Worm (Caenorhabditis elegans): Measurements from ENCODE around the gene plc-1.

plc-1 gene

DNA sequence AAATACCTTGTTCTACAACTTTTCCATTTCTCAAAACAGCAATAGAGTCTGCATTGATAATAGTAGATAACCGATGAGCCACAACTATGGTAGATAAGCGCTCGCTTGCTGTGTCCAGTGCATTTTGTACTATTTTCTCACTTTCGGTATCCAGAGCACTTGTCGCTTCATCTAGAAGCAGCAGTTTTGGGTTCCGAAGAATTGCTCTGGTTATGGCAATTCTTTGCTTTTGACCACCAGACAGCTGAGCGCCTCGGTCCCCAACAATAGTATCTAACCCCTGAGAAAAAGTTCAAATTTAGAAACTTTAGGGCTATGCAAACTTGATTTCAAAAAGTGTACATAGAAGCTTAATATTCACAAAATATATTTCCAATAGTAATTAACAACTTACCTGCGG is 21.2 kb upstream of the plc-1 start:
- TF ChIP-seq ahr-1 (tag; optimal IDR thresholded peaks at IDR 0.05): peak; percentile 13
- TF ChIP-seq mec-3 (tag; optimal IDR thresholded peaks at IDR 0.05; ENCODE audit: borderline replicate concordance): no peak

DNA sequence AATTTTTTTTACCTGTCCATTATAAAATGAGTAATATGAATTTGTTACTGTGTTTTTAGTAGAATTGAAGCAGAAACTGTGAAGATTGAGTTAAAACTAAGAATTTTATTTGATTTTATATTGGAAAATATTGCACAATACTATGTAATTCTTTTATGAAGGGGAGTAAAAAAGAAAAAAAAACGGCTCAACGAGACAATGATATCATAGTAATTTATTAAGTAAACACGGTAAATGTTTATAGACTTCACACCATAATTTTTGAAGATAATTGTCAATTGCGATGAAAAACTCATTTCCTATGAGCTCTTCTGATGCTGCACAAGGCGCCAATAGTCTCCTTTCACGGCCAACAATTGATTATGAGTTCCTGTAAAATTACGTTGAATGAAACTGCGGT is 20.8 kb upstream of the plc-1 start, which contains the start of gene pgp-5:
Gene pgp-5, minus strand, starts transcription at position 87 of the 400 bp plus-strand sequence.
- no peak for TF ChIP-seq rnt-1 (tag; optimal IDR thresholded peaks at IDR 0.05)
- no peak for TF ChIP-seq C08G9.2 (tag; optimal IDR thresholded peaks at IDR 0.05)
- TF ChIP-seq ceh-24 (tag; optimal IDR thresholded peaks at IDR 0.05): no peak
- TF ChIP-seq hlh-6 (tag; optimal IDR thresholded peaks at IDR 0.05): no peak
- no peak for TF ChIP-seq nfya-1 (tag; optimal IDR thresholded peaks at IDR 0.05)
- no peak for TF ChIP-seq fkh-6 (tag; optimal IDR thresholded peaks at IDR 0.05)
- TF ChIP-seq npax-4 (tag; optimal IDR thresholded peaks at IDR 0.05): no peak
- no peak for TF ChIP-seq ceh-22 (tag; optimal IDR thresholded peaks at IDR 0.05)
- TF ChIP-seq eyg-1 (tag; optimal IDR thresholded peaks at IDR 0.05): no peak
- TF ChIP-seq pat-9 (tag; optimal IDR thresholded peaks at IDR 0.05): no peak
- no peak for TF ChIP-seq syd-9 (tag; optimal IDR thresholded peaks at IDR 0.05)
- no peak for TF ChIP-seq pag-3 (tag; optimal IDR thresholded peaks at IDR 0.05; ENCODE audit: borderline replicate concordance)
- no peak for TF ChIP-seq ref-2 (tag; optimal IDR thresholded peaks at IDR 0.05)
- no peak for TF ChIP-seq zip-5 (tag; optimal IDR thresholded peaks at IDR 0.05)
- TF ChIP-seq sdc-2 (tag; optimal IDR thresholded peaks at IDR 0.05): no peak
- no peak for TF ChIP-seq hlh-30 (tag; optimal IDR thresholded peaks at IDR 0.05; ENCODE audit: insufficient read depth)
- TF ChIP-seq unc-55 (GFP tag; optimal IDR thresholded peaks at IDR 0.05): no peak

DNA sequence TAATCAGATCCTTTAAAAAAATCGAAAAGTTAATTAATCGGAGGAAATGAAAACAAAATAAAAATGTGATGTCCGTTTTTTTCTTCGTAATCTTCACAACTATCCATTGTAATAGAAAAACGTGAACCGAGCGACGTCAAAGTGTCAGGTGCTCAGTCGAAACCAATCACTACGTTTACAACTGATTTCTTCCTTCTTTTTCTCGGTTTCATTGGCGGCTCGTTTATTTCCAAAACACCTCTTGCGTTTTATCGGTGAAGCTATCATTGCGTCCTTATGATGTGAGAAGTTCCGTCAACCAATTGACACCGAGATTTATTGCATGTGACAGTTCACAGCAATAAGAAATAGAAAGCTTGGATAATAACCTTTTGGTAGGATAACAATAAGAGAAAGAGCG is 14.8 kb upstream of the plc-1 start:
- peak; percentile 30 for TF ChIP-seq unc-55 (GFP tag; optimal IDR thresholded peaks at IDR 0.05)
- TF ChIP-seq sox-2 (GFP tag; IDR thresholded peaks at IDR 0.05): no peak
- peak; percentile 52 for TF ChIP-seq nfya-1 (tag; optimal IDR thresholded peaks at IDR 0.05)

DNA sequence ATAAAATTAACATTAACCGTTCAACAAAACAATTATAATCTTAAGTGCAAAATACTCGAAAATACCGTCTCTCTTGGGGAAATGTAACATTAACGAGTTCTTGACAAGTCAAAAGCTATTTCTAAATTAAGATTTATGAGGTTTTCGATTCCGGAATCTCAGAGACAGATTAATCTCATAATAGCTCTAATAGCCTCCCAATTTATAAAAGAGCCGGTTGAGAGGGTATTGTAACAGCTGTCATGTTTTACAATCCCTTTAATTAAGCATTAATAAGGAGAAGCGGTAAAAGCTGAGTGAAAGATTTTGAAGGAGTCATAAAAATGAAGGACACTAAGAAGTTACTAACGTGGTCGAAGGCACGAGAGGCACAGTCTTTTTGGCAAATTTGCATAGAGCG is 13.3 kb upstream of the plc-1 start:
- TF ChIP-seq K02D7.2 (tag; optimal IDR thresholded peaks at IDR 0.05) (no peak), pax-1 (tag; optimal IDR thresholded peaks at IDR 0.05) (peak; percentile 24), ahr-1 (tag; optimal IDR thresholded peaks at IDR 0.05) (no peak), unc-42 (tag; optimal IDR thresholded peaks at IDR 0.05) (peak; percentile 51), fax-1 (tag; optimal IDR thresholded peaks at IDR 0.05) (no peak), fkh-6 (tag; optimal IDR thresholded peaks at IDR 0.05) (no peak), ceh-19 (GFP tag; optimal IDR thresholded peaks at IDR 0.05) (no peak)

DNA sequence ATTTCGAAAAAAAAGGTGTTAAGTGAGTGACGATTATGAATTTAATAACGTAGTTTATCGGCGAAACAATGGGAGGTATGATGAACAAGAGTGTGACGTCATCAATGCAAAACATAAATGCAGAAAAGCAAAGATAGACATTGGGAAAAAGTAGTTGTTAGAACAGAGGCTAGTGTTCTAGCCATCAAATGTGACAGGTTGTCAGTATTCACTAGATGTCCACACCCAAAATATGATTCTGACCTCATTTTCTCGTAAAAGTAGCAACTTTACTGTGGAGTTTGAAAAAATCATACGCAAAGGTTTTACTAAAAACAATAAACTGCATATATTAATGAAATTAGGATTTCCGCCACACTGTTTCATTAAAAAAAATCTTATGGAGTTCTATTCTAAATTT is 12.8 kb upstream of the plc-1 start:
- TF ChIP-seq unc-55 (GFP tag; optimal IDR thresholded peaks at IDR 0.05) (peak; percentile 58), hlh-15 (tag; optimal IDR thresholded peaks at IDR 0.05) (no peak)

DNA sequence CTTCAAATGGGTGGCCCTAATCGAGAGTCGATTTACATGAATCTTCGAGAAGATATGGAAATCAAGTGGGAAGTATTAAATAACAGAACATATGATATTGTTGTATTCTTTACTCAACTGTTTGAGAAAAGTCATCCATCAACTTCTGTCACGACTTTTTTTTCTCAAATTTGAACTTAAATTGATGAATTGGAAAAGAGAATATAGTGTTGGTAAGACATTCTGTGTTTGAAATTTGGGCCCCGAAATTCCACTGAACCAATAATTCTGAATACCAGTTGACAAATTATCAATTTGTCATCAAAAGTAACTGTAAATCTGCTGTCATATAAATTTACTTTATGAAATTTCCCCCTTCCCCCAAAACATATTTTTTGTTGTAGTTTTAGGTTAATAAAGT is 8.4 kb upstream of the plc-1 start:
- TF ChIP-seq ceh-19 (GFP tag; optimal IDR thresholded peaks at IDR 0.05): no peak
- no peak for TF ChIP-seq ceh-31 (tag; optimal IDR thresholded peaks at IDR 0.05)
- no peak for TF ChIP-seq lim-6 (tag; optimal IDR thresholded peaks at IDR 0.05)
- no peak for TF ChIP-seq hlh-13 (GFP tag; optimal IDR thresholded peaks at IDR 0.05)
- TF ChIP-seq dmd-4 (tag; optimal IDR thresholded peaks at IDR 0.05; ENCODE audit: borderline replicate concordance): no peak
- TF ChIP-seq ceh-18 (tag; optimal IDR thresholded peaks at IDR 0.05): no peak
- no peak for TF ChIP-seq unc-86 (tag; optimal IDR thresholded peaks at IDR 0.05)
- no peak for TF ChIP-seq sox-2 (GFP tag; IDR thresholded peaks at IDR 0.05)
- TF ChIP-seq pha-2 (tag; optimal IDR thresholded peaks at IDR 0.05): no peak
- TF ChIP-seq pha-4 (tag; optimal IDR thresholded peaks at IDR 0.05): no peak
- TF ChIP-seq ama-1 (optimal IDR thresholded peaks at IDR 0.05): no peak
- no peak for TF ChIP-seq odd-2 (tag; optimal IDR thresholded peaks at IDR 0.05)
- no peak for TF ChIP-seq elt-2 (tag; optimal IDR thresholded peaks at IDR 0.05)

Measured in whole organism, late embryonic.